Worm (Caenorhabditis elegans): ENCODE data around the gene shl-1.

- TF ChIP-seq him-1 (tag; optimal IDR thresholded peaks at IDR 0.05), result no peak
- TF ChIP-seq W03F9.2 (tag; optimal IDR thresholded peaks at IDR 0.05), result no peak
Measured at ce11 chrIV:6413482-6413881, 29.6 kb upstream of the shl-1 start, which contains the start of gene nlp-71.

Measured in whole organism, L4/young adult.